Worm (Caenorhabditis elegans) whole organism, young adult: ENCODE measurements around the gene hrpa-2.

ENCODE experiments used
- B0261.1 ChIP-seq: sonication (generic microtip); optimal IDR thresholded peaks from 2 replicates; lab custom pipeline; 2016; ENCODE audit warnings: mild to moderate bottlenecking, missing genetic modification characterization, moderate library complexity, missing compliant biosample characterization
- B0336.3 ChIP-seq: fragments of 200-800 bp; sonication (Bioruptor generic); IDR thresholded peaks from 2 replicates; pipeline ENCODE4 v1.3.6; 2022; ENCODE audit warnings: missing genetic modification characterization, missing compliant biosample characterization
- C06A6.2 ChIP-seq: fragments of 200-800 bp; sonication (Bioruptor generic); conservative IDR thresholded peaks from 2 replicates; pipeline ENCODE4 v1.3.6; 2022; ENCODE audit warnings: missing genetic modification characterization, missing compliant biosample characterization
- C17E4.6 ChIP-seq: fragments of 200-800 bp; sonication (Bioruptor generic); IDR thresholded peaks from 2 replicates; pipeline ENCODE4 v1.3.6; 2022; ENCODE audit warnings: missing genetic modification reagents, missing genetic modification characterization, missing compliant biosample characterization
- F37B4.10 ChIP-seq: fragments of 200-800 bp; sonication (Bioruptor generic); IDR thresholded peaks from 2 replicates; pipeline ENCODE4 v1.3.6; 2022; ENCODE audit warnings: missing genetic modification characterization, missing compliant biosample characterization
- K11D2.4 ChIP-seq: fragments of 200-800 bp; sonication (Bioruptor generic); IDR thresholded peaks from 2 replicates; pipeline ENCODE4 v1.3.6; 2022; ENCODE audit warnings: missing genetic modification reagents, missing genetic modification characterization, missing compliant biosample characterization
- T07F8.4 ChIP-seq: sonication (generic microtip); optimal IDR thresholded peaks from 2 replicates; lab custom pipeline; 2016; ENCODE audit warnings: mild to moderate bottlenecking, missing genetic modification characterization, moderate library complexity, missing compliant biosample characterization
- aptf-3 ChIP-seq: fragments of 200-800 bp; sonication (Bioruptor generic); IDR thresholded peaks from 2 replicates; pipeline ENCODE4 v1.3.6; 2022; ENCODE audit warnings: missing genetic modification characterization, missing compliant biosample characterization
- ceh-27 ChIP-seq: fragments of 200-800 bp; sonication (Bioruptor generic); optimal IDR thresholded peaks from 2 replicates; lab custom pipeline; 2018; ENCODE audit warnings: mild to moderate bottlenecking, missing genetic modification characterization, moderate library complexity, missing compliant biosample characterization
- ceh-40 ChIP-seq: fragments of 200-800 bp; sonication (Bioruptor generic); IDR thresholded peaks from 2 replicates; pipeline ENCODE4 v1.3.6; 2022; ENCODE audit warnings: missing genetic modification characterization, missing compliant biosample characterization
- chd-7 ChIP-seq: sonication (generic microtip); optimal IDR thresholded peaks from 2 replicates; lab custom pipeline; 2016; ENCODE audit warnings: mild to moderate bottlenecking, missing genetic modification characterization, moderate library complexity, missing compliant biosample characterization
- dox-1 ChIP-seq: fragments of 200-800 bp; sonication (Bioruptor generic); IDR thresholded peaks from 2 replicates; pipeline ENCODE4 v1.3.6; 2022; ENCODE audit warnings: missing genetic modification reagents, missing genetic modification characterization, missing compliant biosample characterization
- dpff-1 ChIP-seq: sonication (generic microtip); optimal IDR thresholded peaks from 2 replicates; lab custom pipeline; 2017; ENCODE audit warnings: mild to moderate bottlenecking, missing genetic modification characterization, missing compliant biosample characterization
- egl-44 ChIP-seq: fragments of 200-800 bp; sonication (Bioruptor generic); IDR thresholded peaks from 2 replicates; pipeline ENCODE4 v1.3.6; 2022; ENCODE audit warnings: missing genetic modification reagents, missing genetic modification characterization, missing compliant biosample characterization
- ekl-4 ChIP-seq: fragments of 200-800 bp; sonication (Bioruptor generic); IDR thresholded peaks from 2 replicates; pipeline ENCODE4 v1.3.6; 2022; ENCODE audit warnings: missing genetic modification reagents, missing genetic modification characterization, missing compliant biosample characterization
- gei-17 ChIP-seq: fragments of 200-800 bp; sonication (Bioruptor generic); optimal IDR thresholded peaks from 2 replicates; lab custom pipeline; 2018; ENCODE audit warnings: mild to moderate bottlenecking, missing genetic modification characterization, missing compliant biosample characterization
- hmg-1.2 ChIP-seq: fragments of 200-800 bp; sonication (Bioruptor generic); IDR thresholded peaks from 2 replicates; pipeline ENCODE4 v1.3.6; 2022; ENCODE audit warnings: missing genetic modification reagents, missing genetic modification characterization, missing compliant biosample characterization
- hrde-1 ChIP-seq: sonication (generic microtip); optimal IDR thresholded peaks from 2 replicates; lab custom pipeline; 2016; ENCODE audit warnings: missing genetic modification characterization, mild to moderate bottlenecking, missing compliant biosample characterization, moderate library complexity, missing genotype, missing genetic modification reagents, borderline replicate concordance
- hsf-1 ChIP-seq: fragments of 200-800 bp; sonication (Bioruptor generic); IDR thresholded peaks from 2 replicates; pipeline ENCODE4 v1.3.6; 2022; ENCODE audit warnings: missing genetic modification reagents, missing genetic modification characterization, missing compliant biosample characterization
- let-607 ChIP-seq, 2 experiments: fragments of 200-800 bp in 1 of 2; sonication (Bioruptor generic) in 1 of 2; sonication (generic microtip) in 1 of 2; optimal IDR thresholded peaks; 2 replicates each; lab custom pipeline; 2016 to 2018; ENCODE audit warnings: mild to moderate bottlenecking in 2 of 2, missing compliant biosample characterization in 2 of 2, missing genetic modification characterization in 2 of 2, moderate library complexity in 2 of 2, missing genotype in 1 of 2
- lin-35 ChIP-seq, 3 experiments: fragments of 150-350 bp in 2 of 3; sonication (generic microtip) in 1 of 3; optimal IDR thresholded peaks; 2 replicates each; lab custom pipeline; 2014 to 2018; ENCODE audit warnings: missing biosample characterization in 3 of 3, missing genetic modification characterization in 3 of 3, missing genetic modification reagents in 3 of 3
- madf-6 ChIP-seq: fragments of 200-800 bp; sonication (Bioruptor generic); IDR thresholded peaks from 2 replicates; pipeline ENCODE4 v1.3.6; 2022; ENCODE audit warnings: missing genetic modification reagents, missing genetic modification characterization, missing compliant biosample characterization
- nfyb-1 ChIP-seq: fragments of 200-800 bp; sonication (Bioruptor generic); IDR thresholded peaks from 2 replicates; pipeline ENCODE4 v1.3.6; 2022; ENCODE audit warnings: missing genetic modification reagents, missing genetic modification characterization, missing compliant biosample characterization
- nhr-120 ChIP-seq: fragments of 200-800 bp; sonication (Bioruptor generic); IDR thresholded peaks from 2 replicates; pipeline ENCODE4 v1.3.6; 2022; ENCODE audit warnings: missing genetic modification characterization, missing compliant biosample characterization
- nhr-80 ChIP-seq: sonication (generic microtip); optimal IDR thresholded peaks from 2 replicates; lab custom pipeline; 2016; ENCODE audit warnings: missing genetic modification characterization, missing compliant biosample characterization
- nhr-90 ChIP-seq: sonication (generic microtip); optimal IDR thresholded peaks from 2 replicates; lab custom pipeline; 2016; ENCODE audit warnings: missing genotype, mild to moderate bottlenecking, missing genetic modification characterization, missing compliant biosample characterization
- sdz-38 ChIP-seq: sonication (generic microtip); optimal IDR thresholded peaks from 2 replicates; lab custom pipeline; 2016; ENCODE audit warnings: missing genotype, missing genetic modification characterization, missing compliant biosample characterization
- sptf-2 ChIP-seq: fragments of 200-800 bp; sonication (Bioruptor generic); optimal IDR thresholded peaks from 2 replicates; lab custom pipeline; 2018; ENCODE audit warnings: mild to moderate bottlenecking, missing genetic modification characterization, missing compliant biosample characterization
- zfh-2 ChIP-seq: fragments of 200-800 bp; sonication (Bioruptor generic); conservative IDR thresholded peaks from 2 replicates; pipeline ENCODE4 v1.3.6; 2022; ENCODE audit warnings: missing genetic modification reagents, missing genetic modification characterization, missing compliant biosample characterization
- ztf-6 ChIP-seq: fragments of 200-800 bp; sonication (Bioruptor generic); IDR thresholded peaks from 2 replicates; pipeline ENCODE4 v1.3.6; 2022; ENCODE audit warnings: missing genetic modification reagents, missing genetic modification characterization, missing compliant biosample characterization

Gene hrpa-2

DNA sequence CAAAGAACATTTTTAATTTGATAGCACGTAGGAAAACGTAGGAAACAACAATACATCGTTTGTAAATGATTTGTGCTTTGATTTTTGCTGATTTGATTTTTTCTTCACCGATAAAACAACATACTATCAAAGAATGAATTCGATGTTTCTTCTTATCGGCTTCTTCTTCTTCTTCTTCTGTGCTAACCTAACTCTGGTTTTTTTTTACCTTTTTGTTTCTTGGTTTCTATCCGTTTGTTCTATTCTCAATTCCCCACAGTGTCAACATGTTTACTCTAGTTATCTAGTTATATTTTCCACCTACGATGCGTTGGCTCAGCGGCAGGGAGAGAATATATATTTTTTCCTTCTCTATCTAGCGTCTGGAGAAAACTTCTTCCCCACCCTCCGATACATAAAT, 8.3 kb upstream of the hrpa-2 start:
- TF ChIP-seq nhr-80 (tag; lab: Kevin White, UChicago) (peak; percentile 1), madf-6 (GFP tag; lab: Robert Waterston, UW) (no peak)

DNA sequence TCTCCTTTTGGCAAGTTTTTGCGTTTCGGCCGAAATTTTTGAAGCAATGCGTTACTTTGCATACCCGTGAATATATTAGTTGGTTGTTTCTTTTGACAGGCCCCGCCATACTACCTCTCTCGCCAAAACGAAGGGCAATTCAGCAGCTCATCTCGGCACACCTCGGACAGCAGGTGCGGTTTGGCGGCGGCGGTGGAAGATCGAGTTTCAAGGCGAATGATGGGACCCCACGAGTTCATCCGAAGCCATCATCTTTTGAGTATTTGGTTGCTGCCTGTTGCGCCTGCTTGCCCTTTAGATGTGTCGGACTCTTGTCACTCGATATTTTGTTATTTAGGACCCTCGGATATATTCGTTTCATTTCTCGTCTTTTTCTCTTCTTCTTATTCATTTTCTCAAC, 7.8 kb upstream of the hrpa-2 start:
- TF ChIP-seq gei-17 (GFP tag; lab: Kevin White, UChicago) (no peak), hrde-1 (tag; lab: Kevin White, UChicago) (no peak), B0261.1 (tag; lab: Kevin White, UChicago) (no peak), zfh-2 (GFP tag; lab: Robert Waterston, UW) (peak; percentile 81), chd-7 (tag; lab: Kevin White, UChicago) (peak; percentile 0), let-607 (tag; optimal IDR thresholded peaks at IDR 0.05; lab: Kevin White, UChicago) (no peak), nfyb-1 (GFP tag; lab: Robert Waterston, UW) (0 out of 2 replicates have a peak, but pooled peaks have one; percentile 11)
- TF ChIP-seq, all 124 proteins: peak for 3

DNA sequence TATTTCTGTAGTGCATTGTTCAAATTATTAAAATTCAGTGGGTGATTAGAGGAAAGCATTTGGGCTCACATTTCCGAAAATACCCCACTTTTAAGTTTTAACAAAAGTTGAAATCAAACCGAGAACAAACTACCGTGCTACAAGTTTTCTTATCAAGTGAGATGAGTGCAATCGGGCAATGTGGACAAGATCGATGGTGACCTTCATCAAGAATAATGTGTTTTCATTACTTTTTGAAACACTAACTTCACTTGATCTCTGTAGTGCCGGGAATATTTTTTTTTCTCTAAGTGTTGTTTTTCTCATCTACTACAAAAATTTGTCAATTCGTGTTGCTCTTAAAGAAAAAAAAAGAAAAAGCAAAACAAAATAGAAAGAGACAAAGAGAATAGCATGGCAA, 7.3 kb upstream of the hrpa-2 start:
- TF ChIP-seq K11D2.4 (GFP tag; lab: Robert Waterston, UW): no peak
- no peak for TF ChIP-seq F37B4.10 (GFP tag; lab: Robert Waterston, UW)
- no peak for TF ChIP-seq chd-7 (tag; lab: Kevin White, UChicago)
- TF ChIP-seq sdz-38 (tag; lab: Kevin White, UChicago): no peak
- TF ChIP-seq dpff-1 (tag; lab: Kevin White, UChicago): no peak
- TF ChIP-seq B0336.3 (GFP tag; lab: Robert Waterston, UW): no peak
- TF ChIP-seq T07F8.4 (tag; lab: Kevin White, UChicago): no peak
- TF ChIP-seq C06A6.2: no peak
- no peak for TF ChIP-seq let-607 (tag; optimal IDR thresholded peaks at IDR 0.05; lab: Kevin White, UChicago)
- TF ChIP-seq ztf-6: no peak

DNA sequence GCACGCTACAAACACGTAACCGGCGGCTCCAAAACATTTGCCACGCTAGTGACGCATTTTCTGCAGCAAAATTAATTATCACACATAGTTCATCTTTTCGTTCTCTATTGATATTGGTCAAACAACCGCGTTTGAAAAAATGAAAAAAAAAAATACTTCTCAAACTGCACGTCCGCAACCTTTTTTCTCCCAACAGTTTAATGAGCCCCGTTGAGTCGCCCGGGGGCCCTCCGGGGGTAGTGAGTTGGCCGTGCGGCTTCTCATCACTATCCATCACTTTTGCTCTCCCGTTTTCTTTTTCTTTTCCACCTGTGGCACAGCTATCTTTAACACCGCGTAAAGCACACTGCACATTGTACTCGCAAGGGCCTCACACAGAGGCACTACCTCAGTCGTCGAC, 6.7 kb upstream of the hrpa-2 start:
- TF ChIP-seq aptf-3 (0 out of 2 replicates have a peak, but pooled peaks have one; percentile 44), zfh-2 (GFP tag; lab: Robert Waterston, UW) (0 out of 2 replicates have a peak, but pooled peaks have one; percentile 35), sptf-2 (GFP tag; lab: Kevin White, UChicago) (no peak), lin-35 (GFP tag; optimal IDR thresholded peaks at IDR 0.05; lab: Kevin White, UChicago) (no peak), dox-1 (GFP tag; lab: Robert Waterston, UW) (0 out of 2 replicates have a peak, but pooled peaks have one; percentile 45), C06A6.2 (no peak), nhr-80 (tag; lab: Kevin White, UChicago) (peak; percentile 17)

DNA sequence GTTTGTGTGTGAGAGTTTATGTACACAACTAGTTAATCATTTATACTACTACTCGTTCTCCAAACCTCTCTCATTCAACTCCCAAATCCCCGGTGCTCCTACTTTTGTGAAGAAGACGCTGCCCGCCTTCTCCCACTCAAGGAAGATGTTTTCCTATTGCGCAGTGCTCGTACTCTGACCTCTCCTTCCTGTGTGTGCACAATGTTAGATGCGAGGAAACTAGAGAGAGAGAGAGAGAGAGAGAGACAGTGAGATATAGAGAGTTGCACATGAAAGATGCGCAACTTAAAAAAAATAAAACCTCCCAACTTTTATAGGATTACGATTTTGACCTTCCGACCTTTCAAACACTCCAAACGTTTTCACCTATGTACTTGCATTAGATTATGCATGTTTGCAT, 5.6 kb upstream of the hrpa-2 start:
- TF ChIP-seq hsf-1 (GFP tag; lab: Robert Waterston, UW) (no peak), C17E4.6 (GFP tag; lab: Robert Waterston, UW) (no peak), chd-7 (tag; lab: Kevin White, UChicago) (no peak), hmg-1.2 (GFP tag; lab: Robert Waterston, UW) (peak; percentile 33; the same call in 1 of the 2 replicates), nhr-90 (tag; lab: Kevin White, UChicago) (no peak), nhr-120 (no peak), ekl-4 (no peak), ceh-40 (GFP tag; lab: Robert Waterston, UW) (no peak), ceh-27 (peak; percentile 15), egl-44 (GFP tag; lab: Robert Waterston, UW) (no peak)
